Worm (Caenorhabditis elegans) whole organism, mixed stage, embryonic: Measurements from ENCODE around the gene vkmt-1.

Source experiments
- drap-1 ChIP-seq: fragments of 200-800 bp; sonication (Bioruptor generic); optimal IDR thresholded peaks from 3 replicates; lab custom pipeline; 2018; ENCODE audit warnings: mild to moderate bottlenecking, missing genetic modification characterization, missing compliant biosample characterization
- elt-1 ChIP-seq: sonication (generic microtip); optimal IDR thresholded peaks from 2 replicates; lab custom pipeline; 2017; ENCODE audit warnings: missing genetic modification characterization, mild to moderate bottlenecking, missing compliant biosample characterization, antibody characterized with exemption, moderate library complexity, borderline replicate concordance; ENCODE audit not compliant: insufficient read depth
- lin-13 ChIP-seq: fragments of 150-350 bp; optimal IDR thresholded peaks from 2 replicates; lab custom pipeline; 2014; ENCODE audit warnings: missing biosample characterization, missing genetic modification characterization
- mep-1 ChIP-seq: fragments of 150-350 bp; optimal IDR thresholded peaks from 2 replicates; lab custom pipeline; 2017; ENCODE audit warnings: missing biosample characterization, missing genetic modification reagents, missing genetic modification characterization, inconsistent platforms
- pha-4 ChIP-seq: fragments of 150-350 bp; optimal IDR thresholded peaks from 2 replicates; lab custom pipeline; 2018; ENCODE audit warnings: missing biosample characterization, missing genetic modification reagents, missing genetic modification characterization
- sem-2 ChIP-seq: fragments of 200-800 bp; sonication (Bioruptor generic); optimal IDR thresholded peaks from 2 replicates; lab custom pipeline; 2018; ENCODE audit warnings: mild to moderate bottlenecking, missing genetic modification characterization, missing compliant biosample characterization
- ztf-11 ChIP-seq: fragments of 150-350 bp; optimal IDR thresholded peaks from 2 replicates; lab custom pipeline; 2014; ENCODE audit warnings: missing biosample characterization, missing genetic modification characterization

ce11 chrIV:12289149-12289548 is 10.6 kb downstream of the vkmt-1 start, which contains the start of gene C42C1.9:
- TF ChIP-seq lin-13 (tag; lab: Kevin White, UChicago) (no peak), pha-4 (tag; lab: Kevin White, UChicago) (no peak), elt-1 (tag; lab: Kevin White, UChicago) (no peak), mep-1 (tag; lab: Kevin White, UChicago) (no peak), ztf-11 (tag; lab: Kevin White, UChicago) (no peak), sem-2 (GFP tag; lab: Kevin White, UChicago) (no peak), drap-1 (GFP tag; lab: Kevin White, UChicago) (no peak)
